Worm (Caenorhabditis elegans): ENCODE results near the gene dnc-2.

dnc-2 gene

ce11 chrIII:5938790-5939452 lies 13.4 kb upstream of the dnc-2 start:
- TF ChIP-seq cebp-2 (GFP tag; IDR thresholded peaks at IDR 0.05) (no peak), ccch-3 (GFP tag; optimal IDR thresholded peaks at IDR 0.05) (no peak), let-607 (tag; optimal IDR thresholded peaks at IDR 0.05) (no peak), tbp1 (GFP tag; optimal IDR thresholded peaks at IDR 0.05) (no peak), somi-1 (GFP tag; optimal IDR thresholded peaks at IDR 0.05) (no peak), snpc-4 (GFP tag; optimal IDR thresholded peaks at IDR 0.05) (no peak), snpc-4 (tag; optimal IDR thresholded peaks at IDR 0.05) (peak in 1 of 4 experiments; percentile 34), B0261.1 (tag; optimal IDR thresholded peaks at IDR 0.05) (no peak), B0035.1 (tag; optimal IDR thresholded peaks at IDR 0.05) (no peak), tlf-1 (GFP tag; optimal IDR thresholded peaks at IDR 0.05) (peak; percentile 70), repo-1 (tag; optimal IDR thresholded peaks at IDR 0.05) (no peak), nfya-2 (GFP tag; IDR thresholded peaks at IDR 0.05) (no peak), bed-1 (GFP tag; IDR thresholded peaks at IDR 0.05) (no peak), lin-35 (GFP tag; optimal IDR thresholded peaks at IDR 0.05) (peak in 1 of 3 experiments; percentile 35), pbrm-1 (GFP tag; IDR thresholded peaks at IDR 0.05) (peak; percentile 53), fkh-3 (tag; optimal IDR thresholded peaks at IDR 0.05) (no peak), Y79H2A.3 (GFP tag; conservative IDR thresholded peaks at IDR 0.05) (no peak), lin-40 (tag; optimal IDR thresholded peaks at IDR 0.05) (no peak), zfh-2 (GFP tag; conservative IDR thresholded peaks at IDR 0.05) (no peak), ceh-40 (GFP tag; IDR thresholded peaks at IDR 0.05) (no peak), attf-5 (GFP tag; optimal IDR thresholded peaks at IDR 0.05) (no peak), Y95B8A.8 (GFP tag; IDR thresholded peaks at IDR 0.05) (peak; percentile 89), sdz-38 (tag; optimal IDR thresholded peaks at IDR 0.05) (no peak), mxl-1 (tag; optimal IDR thresholded peaks at IDR 0.05) (no peak), B0019.2 (GFP tag; conservative IDR thresholded peaks at IDR 0.05) (peak; percentile 74), egl-18 (GFP tag; IDR thresholded peaks at IDR 0.05) (no peak), hsf-1 (GFP tag; IDR thresholded peaks at IDR 0.05) (peak; percentile 98), ZK185.1 (tag; optimal IDR thresholded peaks at IDR 0.05; ENCODE audit: poor library complexity, severe bottlenecking) (no peak), lsl-1 (GFP tag; optimal IDR thresholded peaks at IDR 0.05) (peak; percentile 89), him-1 (tag; optimal IDR thresholded peaks at IDR 0.05) (peak; percentile 22), atf-7 (tag; optimal IDR thresholded peaks at IDR 0.05) (no peak), nhr-179 (tag; optimal IDR thresholded peaks at IDR 0.05) (no peak), gei-17 (GFP tag; optimal IDR thresholded peaks at IDR 0.05) (no peak), hlh-12 (tag; optimal IDR thresholded peaks at IDR 0.05) (no peak), mcd-1 (GFP tag; IDR thresholded peaks at IDR 0.05) (peak; percentile 43; the same call in 1 of the 2 replicates), snpc-3.4 (tag; optimal IDR thresholded peaks at IDR 0.05) (peak; percentile 78), madf-6 (GFP tag; IDR thresholded peaks at IDR 0.05) (peak; percentile 95; the same call in 1 of the 2 replicates), dpff-1 (tag; optimal IDR thresholded peaks at IDR 0.05) (no peak), ets-4 (GFP tag; optimal IDR thresholded peaks at IDR 0.05) (no peak), unc-130 (GFP tag; optimal IDR thresholded peaks at IDR 0.05) (peak; percentile 75), F22D6.2 (tag; optimal IDR thresholded peaks at IDR 0.05) (no peak), lir-1 (GFP tag; conservative IDR thresholded peaks at IDR 0.05) (0 out of 2 replicates have a peak, but pooled peaks have one; percentile 5), nfya-1 (tag; optimal IDR thresholded peaks at IDR 0.05; ENCODE audit: borderline replicate concordance, insufficient read depth) (no peak), Y53F4B.3 (GFP tag; IDR thresholded peaks at IDR 0.05) (no peak), sptf-2 (GFP tag; optimal IDR thresholded peaks at IDR 0.05) (no peak), xnd-1 (tag; optimal IDR thresholded peaks at IDR 0.05) (peak; percentile 86), madf-8 (GFP tag; conservative IDR thresholded peaks at IDR 0.05) (peak; percentile 88), F57C9.4 (tag; optimal IDR thresholded peaks at IDR 0.05) (no peak)

All from whole organism, young adult.